Worm (Caenorhabditis elegans) whole organism, young adult: Measurements from ENCODE around the gene egl-13.

Source experiments
- bed-1 ChIP-seq: fragments of 200-800 bp; sonication (Bioruptor generic); IDR thresholded peaks from 2 replicates; pipeline ENCODE4 v1.3.6; 2022; ENCODE audit warnings: missing genetic modification reagents, missing genetic modification characterization, missing compliant biosample characterization
- bed-2 ChIP-seq: fragments of 200-800 bp; sonication (Bioruptor generic); IDR thresholded peaks from 2 replicates; pipeline ENCODE4 v1.3.6; 2022; ENCODE audit warnings: missing genetic modification reagents, missing genetic modification characterization, missing compliant biosample characterization
- egl-44 ChIP-seq: fragments of 200-800 bp; sonication (Bioruptor generic); IDR thresholded peaks from 2 replicates; pipeline ENCODE4 v1.3.6; 2022; ENCODE audit warnings: missing genetic modification reagents, missing genetic modification characterization, missing compliant biosample characterization
- fkh-3 ChIP-seq: sonication (generic microtip); optimal IDR thresholded peaks from 2 replicates; lab custom pipeline; 2016; ENCODE audit warnings: mild to moderate bottlenecking, missing genetic modification characterization, missing compliant biosample characterization
- lin-35 ChIP-seq, 3 experiments: fragments of 150-350 bp in 2 of 3; sonication (generic microtip) in 1 of 3; optimal IDR thresholded peaks; 2 replicates each; lab custom pipeline; 2014 to 2018; ENCODE audit warnings: missing biosample characterization in 3 of 3, missing genetic modification characterization in 3 of 3, missing genetic modification reagents in 3 of 3
- unc-130 ChIP-seq: sonication (generic microtip); optimal IDR thresholded peaks from 2 replicates; lab custom pipeline; 2016; ENCODE audit warnings: missing genetic modification reagents, missing genetic modification characterization, missing compliant biosample characterization
- ztf-18 ChIP-seq: sonication (generic microtip); optimal IDR thresholded peaks from 2 replicates; lab custom pipeline; 2016; ENCODE audit warnings: missing genotype, mild to moderate bottlenecking, missing genetic modification characterization, missing compliant biosample characterization

- no peak for TF ChIP-seq ztf-18 (tag; lab: Kevin White, UChicago)
- TF ChIP-seq lin-35 (GFP tag; optimal IDR thresholded peaks at IDR 0.05; lab: Kevin White, UChicago), result no peak
- no peak for TF ChIP-seq unc-130 (GFP tag; lab: Kevin White, UChicago)
- no peak for TF ChIP-seq egl-44
- no peak for TF ChIP-seq fkh-3 (tag; lab: Kevin White, UChicago)
- TF ChIP-seq bed-2, result no peak
- no peak for TF ChIP-seq bed-1 (GFP tag; lab: Robert Waterston, UW)
Observed at ce11 chrX:5659614-5660013, 4.0 kb upstream of the egl-13 start, which contains the start of gene T22B7.22.
